ENCODE assay signal across 1 fruit fly cellular context in the genomic region with DNA sequence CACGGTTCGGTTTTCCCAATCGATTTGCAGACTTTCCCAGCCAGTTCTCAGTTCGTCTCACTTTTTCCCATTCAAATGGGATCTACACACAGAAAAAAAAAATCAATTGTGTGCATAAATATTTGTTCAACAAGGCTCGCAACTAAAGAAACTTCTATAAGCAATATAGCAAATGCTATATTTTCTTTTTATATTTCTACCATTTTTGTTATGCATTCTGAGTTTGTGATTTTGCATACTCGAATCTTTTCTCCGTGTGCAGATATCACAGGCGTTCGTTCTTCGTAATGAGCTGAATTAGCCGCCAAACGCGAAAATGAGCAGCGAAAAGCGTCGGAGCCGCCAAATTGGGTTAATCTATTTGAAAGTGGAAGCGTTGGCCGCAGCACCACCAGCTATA.
TF ChIP-seq lines count a peak whose summit lies in the region.

No protein-coding gene starts in this region.

TF ChIP-seq in whole organism, embryonic, 481 proteins besides CTCF, POLR2A, EP300 and RAD21 (continued from another document):
- TF ChIP-seq Lhr (GFP tag; optimal IDR thresholded peaks at IDR 0.05; lab: Kevin White, UChicago) (no peak), exex (tag; optimal IDR thresholded peaks at IDR 0.05; lab: Kevin White, UChicago) (no peak), wdn (GFP tag; IDR thresholded peaks at IDR 0.05; lab: Robert Waterston, UW) (no peak), org-1 (GFP tag; optimal IDR thresholded peaks at IDR 0.05; lab: Kevin White, UChicago) (no peak), CG4707 (GFP tag; optimal IDR thresholded peaks at IDR 0.05; lab: Kevin White, UChicago) (no peak), Nf-YC (tag; optimal IDR thresholded peaks at IDR 0.05; lab: Kevin White, UChicago) (no peak), Drgx (GFP tag; IDR thresholded peaks at IDR 0.05; lab: Robert Waterston, UW) (peak; percentile 50), tna (GFP tag; IDR thresholded peaks at IDR 0.05; lab: Robert Waterston, UW; ENCODE audit: partially characterized antibody) (no peak), bcd (GFP tag; optimal IDR thresholded peaks at IDR 0.05; lab: Kevin White, UChicago) (no peak), CG7271 (tag; optimal IDR thresholded peaks at IDR 0.05; lab: Kevin White, UChicago) (no peak), sisA (GFP tag; IDR thresholded peaks at IDR 0.05; lab: Robert Waterston, UW) (peak; percentile 24; the same call in 1 of the 2 replicates), wor (GFP tag; IDR thresholded peaks at IDR 0.05; lab: Robert Waterston, UW) (no peak), CG10959 (GFP tag; IDR thresholded peaks at IDR 0.05; lab: Robert Waterston, UW) (no peak), knrl (GFP tag; IDR thresholded peaks at IDR 0.05; lab: Robert Waterston, UW; ENCODE audit: partially characterized antibody) (no peak), Med (GFP tag; lab: Kevin White, UChicago) (peak; percentile 4), CG7745 (tag; optimal IDR thresholded peaks at IDR 0.05; lab: Kevin White, UChicago) (no peak), CG5245 (GFP tag; optimal IDR thresholded peaks at IDR 0.05; lab: Kevin White, UChicago) (no peak), CG3065 (GFP tag; optimal IDR thresholded peaks at IDR 0.05; lab: Kevin White, UChicago) (no peak), CG2875 (GFP tag; optimal IDR thresholded peaks at IDR 0.05; lab: Kevin White, UChicago) (no peak), inv (GFP tag; IDR thresholded peaks at IDR 0.05; lab: Robert Waterston, UW; ENCODE audit: partially characterized antibody) (no peak), CG4730 (GFP tag; IDR thresholded peaks at IDR 0.05; lab: Robert Waterston, UW) (no peak), CG11085 (GFP tag; IDR thresholded peaks at IDR 0.05; lab: Robert Waterston, UW) (no peak), CG1832 (GFP tag; optimal IDR thresholded peaks at IDR 0.05; lab: Kevin White, UChicago) (no peak), CG12236 (GFP tag; optimal IDR thresholded peaks at IDR 0.05; lab: Kevin White, UChicago) (no peak), CG33557 (GFP tag; optimal IDR thresholded peaks at IDR 0.05; lab: Kevin White, UChicago) (no peak), usp (GFP tag; optimal IDR thresholded peaks at IDR 0.05; lab: Kevin White, UChicago) (no peak), Vsx1 (GFP tag; optimal IDR thresholded peaks at IDR 0.05; lab: Kevin White, UChicago) (no peak), nerfin-2 (GFP tag; IDR thresholded peaks at IDR 0.05; lab: Robert Waterston, UW; ENCODE audit: partially characterized antibody) (no peak), CG1647 (GFP tag; optimal IDR thresholded peaks at IDR 0.05; lab: Kevin White, UChicago) (no peak), CG12744 (GFP tag; optimal IDR thresholded peaks at IDR 0.05; lab: Kevin White, UChicago) (no peak), CG18619 (GFP tag; optimal IDR thresholded peaks at IDR 0.05; lab: Kevin White, UChicago) (no peak), CG30431 (GFP tag; optimal IDR thresholded peaks at IDR 0.05; lab: Kevin White, UChicago) (no peak), CG11504 (tag; optimal IDR thresholded peaks at IDR 0.05; lab: Kevin White, UChicago) (peak; percentile 6), pzg (GFP tag; optimal IDR thresholded peaks at IDR 0.05; lab: Kevin White, UChicago) (no peak), nmo (GFP tag; optimal IDR thresholded peaks at IDR 0.05; lab: Kevin White, UChicago) (no peak), abd-A (tag; optimal IDR thresholded peaks at IDR 0.05; lab: Kevin White, UChicago) (no peak), CG3726 (GFP tag; IDR thresholded peaks at IDR 0.05; lab: Robert Waterston, UW) (no peak), vnd (GFP tag; IDR thresholded peaks at IDR 0.05; lab: Robert Waterston, UW; ENCODE audit: partially characterized antibody) (no peak), slbo (GFP tag; IDR thresholded peaks at IDR 0.05; lab: Robert Waterston, UW) (peak; percentile 29; the same call in 1 of the 2 replicates), so (GFP tag; IDR thresholded peaks at IDR 0.05; lab: Robert Waterston, UW) (no peak), schlank (tag; optimal IDR thresholded peaks at IDR 0.05; lab: Kevin White, UChicago) (no peak), Taf1 (GFP tag; IDR thresholded peaks at IDR 0.05; lab: Robert Waterston, UW) (no peak), Ada2b (GFP tag; IDR thresholded peaks at IDR 0.05; lab: Robert Waterston, UW) (0 out of 2 replicates have a peak, but pooled peaks have one; percentile 22), pan (optimal IDR thresholded peaks at IDR 0.05; lab: Kevin White, UChicago) (no peak), pan (GFP tag; optimal IDR thresholded peaks at IDR 0.05 in 1 of 2, IDR thresholded peaks at IDR 0.05 in 1 of 2) (peak in 1 of 2 experiments; percentile 19), dysf (GFP tag; IDR thresholded peaks at IDR 0.05; lab: Robert Waterston, UW) (peak; percentile 11; the same call in 1 of the 3 replicates), gem (tag; optimal IDR thresholded peaks at IDR 0.05; lab: Kevin White, UChicago) (peak; percentile 7), disco-r (GFP tag; optimal IDR thresholded peaks at IDR 0.05; lab: Kevin White, UChicago) (no peak), gt (GFP tag; IDR thresholded peaks at IDR 0.05; lab: Robert Waterston, UW) (no peak), CG12104 (GFP tag; optimal IDR thresholded peaks at IDR 0.05; lab: Kevin White, UChicago) (no peak), CG31388 (GFP tag; optimal IDR thresholded peaks at IDR 0.05; lab: Kevin White, UChicago) (no peak), Mad (GFP tag; optimal IDR thresholded peaks at IDR 0.05; lab: Kevin White, UChicago) (no peak), CG3838 (GFP tag; optimal IDR thresholded peaks at IDR 0.05; lab: Kevin White, UChicago) (no peak), row (GFP tag; IDR thresholded peaks at IDR 0.05; lab: Robert Waterston, UW) (peak; percentile 26; the same call in 2 of the 3 replicates), oc (tag; optimal IDR thresholded peaks at IDR 0.05; lab: Kevin White, UChicago) (no peak), CG4360 (GFP tag; IDR thresholded peaks at IDR 0.05; lab: Robert Waterston, UW) (no peak), CG11696 (GFP tag; IDR thresholded peaks at IDR 0.05; lab: Robert Waterston, UW) (no peak), CG11695 (GFP tag; IDR thresholded peaks at IDR 0.05; lab: Robert Waterston, UW) (0 out of 3 replicates have a peak, but pooled peaks have one; percentile 15), Dek (tag; optimal IDR thresholded peaks at IDR 0.05; lab: Kevin White, UChicago) (no peak), luna (GFP tag; optimal IDR thresholded peaks at IDR 0.05; lab: Kevin White, UChicago) (no peak), CG13894 (tag; optimal IDR thresholded peaks at IDR 0.05; lab: Kevin White, UChicago) (no peak), prd (optimal IDR thresholded peaks at IDR 0.05; lab: Kevin White, UChicago) (no peak), prd (GFP tag; IDR thresholded peaks at IDR 0.05; lab: Robert Waterston, UW) (peak; percentile 46; the same call in 2 of the 3 replicates), sna (GFP tag; IDR thresholded peaks at IDR 0.05; lab: Robert Waterston, UW; ENCODE audit: partially characterized antibody) (no peak), Poxn (GFP tag; IDR thresholded peaks at IDR 0.05; lab: Robert Waterston, UW) (no peak), cg (GFP tag; optimal IDR thresholded peaks at IDR 0.05; lab: Kevin White, UChicago) (no peak), ci (GFP tag; IDR thresholded peaks at IDR 0.05; lab: Robert Waterston, UW) (no peak), CG7556 (GFP tag; optimal IDR thresholded peaks at IDR 0.05; lab: Kevin White, UChicago) (no peak)
TF ChIP-seq in whole organism, embryonic: peak in this region for 12.
